Fruit fly (Drosophila melanogaster): ENCODE data around the gene Cbp20.

dm6 chr3R:18167416-18168237, 3.2 kb downstream of the Cbp20 start, which contains the start of gene wrd:
- no peak for TF ChIP-seq usp (GFP tag; optimal IDR thresholded peaks at IDR 0.05)
- TF ChIP-seq Dll (optimal IDR thresholded peaks at IDR 0.05): no peak
- TF ChIP-seq CG8478 (optimal IDR thresholded peaks at IDR 0.05): no peak
